Worm (Caenorhabditis elegans) whole organism, late embryonic: ENCODE results near the gene K02F3.12.

Experiments
- C08G9.2 ChIP-seq: sonication (generic microtip); optimal IDR thresholded peaks from 2 replicates; lab custom pipeline; 2016; ENCODE audit warnings: mild to moderate bottlenecking, missing genetic modification characterization, moderate library complexity, missing compliant biosample characterization
- C38D4.7 ChIP-seq: fragments of 200-800 bp; sonication (Bioruptor generic); optimal IDR thresholded peaks from 2 replicates; lab custom pipeline; 2018; ENCODE audit warnings: mild to moderate bottlenecking, missing genetic modification characterization, moderate library complexity, missing compliant biosample characterization
- F13H6.1 ChIP-seq: sonication (generic microtip); optimal IDR thresholded peaks from 2 replicates; lab custom pipeline; 2016; ENCODE audit warnings: missing genetic modification characterization, missing compliant biosample characterization
- K02D7.2 ChIP-seq: sonication (generic microtip); optimal IDR thresholded peaks from 2 replicates; lab custom pipeline; 2017; ENCODE audit warnings: mild to moderate bottlenecking, missing genetic modification characterization, missing compliant biosample characterization
- K09A11.1 ChIP-seq: sonication (generic microtip); optimal IDR thresholded peaks from 2 replicates; lab custom pipeline; 2017; ENCODE audit warnings: antibody characterized with exemption, mild to moderate bottlenecking, missing genetic modification characterization, missing compliant biosample characterization; ENCODE audit not compliant: insufficient read depth
- T23F11.4 ChIP-seq: fragments of 200-800 bp; sonication (Bioruptor generic); optimal IDR thresholded peaks from 2 replicates; lab custom pipeline; 2018; ENCODE audit warnings: mild to moderate bottlenecking, missing genetic modification characterization, missing compliant biosample characterization
- ahr-1 ChIP-seq: sonication (generic microtip); optimal IDR thresholded peaks from 2 replicates; lab custom pipeline; 2016; ENCODE audit warnings: missing genetic modification characterization, missing compliant biosample characterization
- ama-1 ChIP-seq: fragments of 150-350 bp; optimal IDR thresholded peaks from 2 replicates; lab custom pipeline; 2014
- ceh-14 ChIP-seq: sonication (generic microtip); optimal IDR thresholded peaks from 2 replicates; lab custom pipeline; 2016; ENCODE audit warnings: missing genotype, missing genetic modification characterization, missing compliant biosample characterization
- ceh-18 ChIP-seq: sonication (generic microtip); optimal IDR thresholded peaks from 2 replicates; lab custom pipeline; 2016; ENCODE audit warnings: missing genetic modification characterization, missing compliant biosample characterization
- ceh-19 ChIP-seq: fragments of 200-800 bp; sonication (Bioruptor generic); optimal IDR thresholded peaks from 2 replicates; lab custom pipeline; 2018; ENCODE audit warnings: mild to moderate bottlenecking, missing genetic modification characterization, missing compliant biosample characterization
- ceh-24 ChIP-seq: sonication (generic microtip); optimal IDR thresholded peaks from 2 replicates; lab custom pipeline; 2016; ENCODE audit warnings: mild to moderate bottlenecking, missing genetic modification characterization, missing compliant biosample characterization
- ceh-30 ChIP-seq: fragments of 150-350 bp; optimal IDR thresholded peaks from 2 replicates; lab custom pipeline; 2014; ENCODE audit warnings: missing biosample characterization, missing genetic modification characterization
- ceh-31 ChIP-seq: sonication (generic microtip); optimal IDR thresholded peaks from 2 replicates; lab custom pipeline; 2016; ENCODE audit warnings: missing genetic modification characterization, missing compliant biosample characterization
- ceh-34 ChIP-seq: sonication (generic microtip); optimal IDR thresholded peaks from 2 replicates; lab custom pipeline; 2016; ENCODE audit warnings: mild to moderate bottlenecking, missing genetic modification characterization, missing compliant biosample characterization
- ceh-45 ChIP-seq: fragments of 200-800 bp; sonication (Bioruptor generic); IDR thresholded peaks from 2 replicates; pipeline ENCODE4 v1.3.6; 2022; ENCODE audit warnings: missing genetic modification reagents, missing genetic modification characterization, missing compliant biosample characterization
- ceh-48 ChIP-seq: sonication (generic microtip); optimal IDR thresholded peaks from 2 replicates; lab custom pipeline; 2016; ENCODE audit warnings: missing genetic modification characterization, inconsistent platforms, missing compliant biosample characterization
- ceh-6 ChIP-seq: fragments of 200-800 bp; sonication (Bioruptor generic); optimal IDR thresholded peaks from 2 replicates; lab custom pipeline; 2018; ENCODE audit warnings: mild to moderate bottlenecking, missing genetic modification characterization, missing compliant biosample characterization
- che-1 ChIP-seq: sonication (generic microtip); optimal IDR thresholded peaks from 2 replicates; lab custom pipeline; 2016; ENCODE audit warnings: mild to moderate bottlenecking, missing genetic modification characterization, missing compliant biosample characterization
- dmd-4 ChIP-seq: sonication (generic microtip); optimal IDR thresholded peaks from 2 replicates; lab custom pipeline; 2016; ENCODE audit warnings: borderline replicate concordance, missing genetic modification characterization, missing compliant biosample characterization
- dve-1 ChIP-seq: sonication (generic microtip); optimal IDR thresholded peaks from 2 replicates; lab custom pipeline; 2017; ENCODE audit warnings: antibody characterized with exemption, mild to moderate bottlenecking, missing genetic modification characterization, missing compliant biosample characterization
- elt-2 ChIP-seq: sonication (generic microtip); optimal IDR thresholded peaks from 2 replicates; lab custom pipeline; 2016; ENCODE audit warnings: missing genetic modification reagents, missing genetic modification characterization, missing compliant biosample characterization
- ets-4 ChIP-seq: sonication (generic microtip); optimal IDR thresholded peaks from 2 replicates; lab custom pipeline; 2016; ENCODE audit warnings: missing genetic modification characterization, missing compliant biosample characterization
- eyg-1 ChIP-seq: sonication (generic microtip); optimal IDR thresholded peaks from 2 replicates; lab custom pipeline; 2016; ENCODE audit warnings: missing genotype, missing genetic modification characterization, missing compliant biosample characterization
- fax-1 ChIP-seq: sonication (generic microtip); optimal IDR thresholded peaks from 2 replicates; lab custom pipeline; 2016; ENCODE audit warnings: missing genotype, missing genetic modification characterization, missing compliant biosample characterization
- fkh-10 ChIP-seq: fragments of 150-350 bp; optimal IDR thresholded peaks from 2 replicates; lab custom pipeline; 2014; ENCODE audit warnings: missing biosample characterization, missing genetic modification reagents, missing genetic modification characterization
- fkh-6 ChIP-seq: sonication (generic microtip); optimal IDR thresholded peaks from 2 replicates; lab custom pipeline; 2016; ENCODE audit warnings: missing genetic modification characterization, missing compliant biosample characterization
- hlh-13 ChIP-seq: fragments of 200-800 bp; sonication (Bioruptor generic); optimal IDR thresholded peaks from 2 replicates; lab custom pipeline; 2018; ENCODE audit warnings: mild to moderate bottlenecking, missing genetic modification characterization, missing compliant biosample characterization
- hlh-15 ChIP-seq: sonication (generic microtip); optimal IDR thresholded peaks from 2 replicates; lab custom pipeline; 2016; ENCODE audit warnings: missing genetic modification characterization, missing compliant biosample characterization
- hlh-30 ChIP-seq: sonication (generic microtip); optimal IDR thresholded peaks from 2 replicates; lab custom pipeline; 2017; ENCODE audit warnings: antibody characterized with exemption, missing genetic modification characterization, missing compliant biosample characterization; ENCODE audit not compliant: insufficient read depth
- hlh-8 ChIP-seq: sonication (generic microtip); optimal IDR thresholded peaks from 2 replicates; lab custom pipeline; 2016; ENCODE audit warnings: missing genotype, missing genetic modification characterization, missing compliant biosample characterization
- lim-6 ChIP-seq: sonication (generic microtip); optimal IDR thresholded peaks from 2 replicates; lab custom pipeline; 2016; ENCODE audit warnings: missing genetic modification characterization, missing compliant biosample characterization
- lin-11 ChIP-seq: fragments of 200-800 bp; sonication (Bioruptor generic); optimal IDR thresholded peaks from 2 replicates; lab custom pipeline; 2018; ENCODE audit warnings: mild to moderate bottlenecking, missing genetic modification characterization, missing compliant biosample characterization
- madf-2 ChIP-seq: sonication (generic microtip); optimal IDR thresholded peaks from 2 replicates; lab custom pipeline; 2017; ENCODE audit warnings: missing genetic modification characterization, missing compliant biosample characterization
- nfya-1 ChIP-seq: sonication (generic microtip); optimal IDR thresholded peaks from 2 replicates; lab custom pipeline; 2017; ENCODE audit warnings: missing genetic modification characterization, mild to moderate bottlenecking, missing compliant biosample characterization, antibody characterized with exemption, moderate library complexity
- nhr-11 ChIP-seq: fragments of 150-350 bp; optimal IDR thresholded peaks from 2 replicates; lab custom pipeline; 2014; ENCODE audit warnings: missing biosample characterization, missing genetic modification characterization
- odd-2 ChIP-seq: sonication (generic microtip); optimal IDR thresholded peaks from 2 replicates; lab custom pipeline; 2017; ENCODE audit warnings: antibody characterized with exemption, mild to moderate bottlenecking, missing genetic modification characterization, missing compliant biosample characterization
- pax-1 ChIP-seq: fragments of 150-350 bp; optimal IDR thresholded peaks from 2 replicates; lab custom pipeline; 2014; ENCODE audit warnings: missing biosample characterization, missing genetic modification characterization
- pqm-1 ChIP-seq: sonication (generic microtip); optimal IDR thresholded peaks from 2 replicates; lab custom pipeline; 2016; ENCODE audit warnings: missing genetic modification characterization, missing compliant biosample characterization
- pros-1 ChIP-seq: fragments of 150-350 bp; optimal IDR thresholded peaks from 2 replicates; lab custom pipeline; 2014; ENCODE audit warnings: missing biosample characterization, missing genetic modification reagents, missing genetic modification characterization
- ref-2 ChIP-seq: sonication (generic microtip); optimal IDR thresholded peaks from 2 replicates; lab custom pipeline; 2016; ENCODE audit warnings: missing genetic modification characterization, missing compliant biosample characterization
- rnt-1 ChIP-seq: sonication (generic microtip); optimal IDR thresholded peaks from 2 replicates; lab custom pipeline; 2016; ENCODE audit warnings: missing genetic modification characterization, missing compliant biosample characterization
- sox-4 ChIP-seq: sonication (generic microtip); optimal IDR thresholded peaks from 2 replicates; lab custom pipeline; 2017; ENCODE audit warnings: mild to moderate bottlenecking, missing genetic modification characterization, inconsistent platforms, missing compliant biosample characterization
- syd-9 ChIP-seq: sonication (generic microtip); optimal IDR thresholded peaks from 2 replicates; lab custom pipeline; 2016; ENCODE audit warnings: mild to moderate bottlenecking, missing genetic modification characterization, moderate library complexity, missing compliant biosample characterization
- tbx-2 ChIP-seq: sonication (generic microtip); optimal IDR thresholded peaks from 2 replicates; lab custom pipeline; 2016; ENCODE audit warnings: missing genetic modification characterization, missing compliant biosample characterization
- ttx-3 ChIP-seq: sonication (generic microtip); optimal IDR thresholded peaks from 2 replicates; lab custom pipeline; 2016; ENCODE audit warnings: missing genetic modification reagents, missing genetic modification characterization, missing compliant biosample characterization
- unc-3 ChIP-seq, 2 experiments: fragments of 200-800 bp in 1 of 2; sonication (Bioruptor generic) in 1 of 2; sonication (generic microtip) in 1 of 2; conservative IDR thresholded peaks in 1 of 2; optimal IDR thresholded peaks in 1 of 2; 2 replicates each; pipeline versions ENCODE4 v1.3.6 to Lab custom; 2016 to 2022; ENCODE audit warnings: missing compliant biosample characterization in 2 of 2, missing genetic modification characterization in 2 of 2, missing genetic modification reagents in 1 of 2
- unc-42 ChIP-seq: sonication (generic microtip); optimal IDR thresholded peaks from 2 replicates; lab custom pipeline; 2016; ENCODE audit warnings: missing genotype, missing genetic modification characterization, missing compliant biosample characterization
- unc-55 ChIP-seq: sonication (generic microtip); optimal IDR thresholded peaks from 2 replicates; lab custom pipeline; 2017; ENCODE audit warnings: missing biosample characterization, missing genetic modification reagents, missing genetic modification characterization
- unc-86 ChIP-seq: sonication (generic microtip); optimal IDR thresholded peaks from 2 replicates; lab custom pipeline; 2016; ENCODE audit warnings: missing genetic modification characterization, missing compliant biosample characterization
- zip-5 ChIP-seq: sonication (generic microtip); optimal IDR thresholded peaks from 2 replicates; lab custom pipeline; 2016; ENCODE audit warnings: missing genetic modification characterization, missing compliant biosample characterization

Gene K02F3.12

DNA sequence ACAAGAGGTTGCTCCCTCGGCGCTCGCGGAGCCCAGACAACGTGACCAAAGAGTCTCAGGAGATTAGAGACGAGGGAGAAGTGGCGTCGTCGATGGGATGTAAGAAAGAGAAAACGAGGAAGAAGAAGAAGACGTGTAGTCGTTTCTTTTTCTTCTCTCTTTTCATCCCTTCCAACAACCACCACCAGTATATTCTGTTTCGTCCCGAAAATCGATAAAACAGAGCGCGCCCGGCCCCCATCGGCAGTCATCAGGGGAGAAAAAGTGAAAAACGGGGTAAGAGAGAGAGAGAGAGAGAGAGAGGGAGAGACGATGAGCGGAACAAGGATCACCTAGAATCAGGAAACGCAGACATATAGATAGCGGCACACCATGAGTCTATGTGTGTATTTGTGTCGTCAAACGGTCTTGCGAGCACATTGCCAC, 31.5 kb downstream of the K02F3.12 start:
- no peak for TF ChIP-seq ceh-6
- no peak for TF ChIP-seq hlh-15 (tag; lab: Kevin White, UChicago)
- peak; percentile 71 for TF ChIP-seq nfya-1 (tag; lab: Kevin White, UChicago)
- no peak for TF ChIP-seq C08G9.2
- TF ChIP-seq lin-11 (tag; lab: Kevin White, UChicago): no peak
- peak; percentile 55 for TF ChIP-seq dve-1 (tag; lab: Kevin White, UChicago)
- peak; percentile 73 for TF ChIP-seq unc-42 (tag; lab: Kevin White, UChicago)
- no peak for TF ChIP-seq C38D4.7
- no peak for TF ChIP-seq K02D7.2 (tag; lab: Kevin White, UChicago)
- TF ChIP-seq ceh-24 (tag; lab: Kevin White, UChicago): no peak
- TF ChIP-seq hlh-13 (GFP tag; lab: Kevin White, UChicago): no peak
- peak; percentile 14 for TF ChIP-seq syd-9 (tag; lab: Kevin White, UChicago)
- peak; percentile 68 for TF ChIP-seq ceh-19
- peak; percentile 44 for TF ChIP-seq fkh-10 (GFP tag; lab: Kevin White, UChicago)
- TF ChIP-seq unc-55 (GFP tag; lab: Kevin White, UChicago): peak; percentile 55
- peak; percentile 53 for TF ChIP-seq eyg-1 (tag; lab: Kevin White, UChicago)
- no peak for TF ChIP-seq dmd-4
- TF ChIP-seq fkh-6 (tag; lab: Kevin White, UChicago): no peak
- peak; percentile 73 for TF ChIP-seq hlh-30 (tag; lab: Kevin White, UChicago)
- TF ChIP-seq ahr-1: no peak
- no peak for TF ChIP-seq ets-4 (tag; lab: Kevin White, UChicago)
- peak; percentile 13 for TF ChIP-seq unc-86
- no peak for TF ChIP-seq nhr-11 (tag; lab: Kevin White, UChicago)
- TF ChIP-seq pqm-1 (tag; lab: Kevin White, UChicago): no peak
- no peak; the same call in 1 of the 2 replicates for TF ChIP-seq unc-3 (GFP tag; conservative IDR thresholded peaks at IDR 0.05; lab: Robert Waterston, UW)
- peak; percentile 45 for TF ChIP-seq unc-3 (tag; optimal IDR thresholded peaks at IDR 0.05; lab: Kevin White, UChicago)
- TF ChIP-seq ceh-45 (GFP tag; lab: Robert Waterston, UW): 0 out of 2 replicates have a peak, but pooled peaks have one; percentile 19
- TF ChIP-seq elt-2: peak; percentile 52
- peak; percentile 13 for TF ChIP-seq madf-2 (tag; lab: Kevin White, UChicago)
- no peak for TF ChIP-seq fax-1 (tag; lab: Kevin White, UChicago)
- TF ChIP-seq zip-5 (tag; lab: Kevin White, UChicago): no peak
- TF ChIP-seq ceh-30: peak; percentile 22
- TF ChIP-seq odd-2: no peak
- peak; percentile 83 for TF ChIP-seq ceh-31 (tag; lab: Kevin White, UChicago)
- TF ChIP-seq hlh-8 (tag; lab: Kevin White, UChicago): no peak
- no peak for TF ChIP-seq sox-4 (tag; lab: Kevin White, UChicago)
- TF ChIP-seq pax-1 (tag; lab: Kevin White, UChicago): no peak
- TF ChIP-seq F13H6.1: peak; percentile 1
- peak; percentile 67 for TF ChIP-seq pros-1
- peak; percentile 50 for TF ChIP-seq ceh-14
- TF ChIP-seq ama-1 (lab: Kevin White, UChicago): no peak
- TF ChIP-seq ref-2 (tag; lab: Kevin White, UChicago): peak; percentile 35
- TF ChIP-seq ceh-18 (tag; lab: Kevin White, UChicago): peak; percentile 42
- peak; percentile 99 for TF ChIP-seq ceh-48 (tag; lab: Kevin White, UChicago)
- no peak for TF ChIP-seq che-1 (tag; lab: Kevin White, UChicago)
- TF ChIP-seq tbx-2: peak; percentile 76
- TF ChIP-seq ceh-34 (tag; lab: Kevin White, UChicago): peak; percentile 40
- TF ChIP-seq ttx-3 (tag; lab: Kevin White, UChicago): no peak
- no peak for TF ChIP-seq lim-6 (tag; lab: Kevin White, UChicago)
- TF ChIP-seq rnt-1 (tag; lab: Kevin White, UChicago): peak; percentile 10
- TF ChIP-seq T23F11.4 (GFP tag; lab: Kevin White, UChicago): no peak
- peak; percentile 46 for TF ChIP-seq K09A11.1
